Worm (Caenorhabditis elegans): Measurements from ENCODE around the gene aass-1.

ce11 chrIV:274185-274584 is 29.2 kb downstream of the aass-1 start, which contains the start of gene sma-10:
- TF ChIP-seq snpc-4 (tag; optimal IDR thresholded peaks at IDR 0.05), result no peak
- TF ChIP-seq sptf-1 (tag; optimal IDR thresholded peaks at IDR 0.05), result no peak
- no peak for TF ChIP-seq lin-13 (tag; optimal IDR thresholded peaks at IDR 0.05)
- no peak for TF ChIP-seq unc-62 (GFP tag; optimal IDR thresholded peaks at IDR 0.05)
- no peak for TF ChIP-seq nhr-12 (tag; optimal IDR thresholded peaks at IDR 0.05)
- TF ChIP-seq pha-4 (tag; optimal IDR thresholded peaks at IDR 0.05), result no peak
- no peak for TF ChIP-seq bed-3 (GFP tag; optimal IDR thresholded peaks at IDR 0.05)
